Worm (Caenorhabditis elegans): ENCODE results near the gene amt-2.

ce11 chrIV:13036835-13037234, 5.4 kb upstream of the amt-2 start:
- no peak for TF ChIP-seq ama-1 (optimal IDR thresholded peaks at IDR 0.05)
- no peak for TF ChIP-seq flt-1 (GFP tag; IDR thresholded peaks at IDR 0.05)
- TF ChIP-seq ceh-36 (tag; optimal IDR thresholded peaks at IDR 0.05), result no peak
- no peak for TF ChIP-seq pes-1 (GFP tag; IDR thresholded peaks at IDR 0.05)

Measured in whole organism, early embryonic.